Fruit fly (Drosophila melanogaster): Measurements from ENCODE around the gene Pp4-19C.
"Not testable (repeated sequence)": the region's sequence is repeated elsewhere in the genome, so short reads cannot be mapped to it uniquely, and the experiment has no call there.

DNA sequence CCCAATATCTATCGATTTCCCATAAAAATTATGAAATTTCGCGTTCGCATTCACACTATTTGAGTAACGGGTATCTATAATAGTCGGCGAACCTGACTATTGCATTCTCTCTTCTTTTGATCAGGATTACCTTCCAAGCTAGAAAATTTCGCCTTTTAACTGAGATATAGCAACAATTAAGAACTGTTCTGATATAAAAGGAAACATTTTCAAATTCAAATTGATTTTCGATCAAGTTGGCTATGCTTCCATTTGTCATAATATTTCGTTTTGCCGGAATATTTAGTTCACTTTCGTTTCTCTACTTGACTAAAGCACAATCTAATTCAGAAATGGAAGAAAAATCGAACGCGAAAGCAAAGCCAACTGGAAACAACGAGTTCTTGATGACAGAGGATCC, 22.3 kb upstream of the Pp4-19C start, which contains the start of gene CG42578:
- not testable (repeated sequence) for TF ChIP-seq Myc, psq, Sin3A (optimal IDR thresholded peaks at IDR 0.05)
